Worm (Caenorhabditis elegans) whole organism, young adult: ENCODE data around the gene grp-1.

Source experiments
- B0035.1 ChIP-seq: sonication (generic microtip); optimal IDR thresholded peaks from 2 replicates; lab custom pipeline; 2016; ENCODE audit warnings: missing genetic modification characterization, mild to moderate bottlenecking, missing compliant biosample characterization, missing genotype, missing genetic modification reagents
- F10E7.11 ChIP-seq: sonication (generic microtip); optimal IDR thresholded peaks from 2 replicates; lab custom pipeline; 2017; ENCODE audit warnings: mild to moderate bottlenecking, missing genetic modification characterization, moderate library complexity, missing compliant biosample characterization
- F23B12.7 ChIP-seq: sonication (generic microtip); optimal IDR thresholded peaks from 2 replicates; lab custom pipeline; 2017; ENCODE audit warnings: missing genetic modification characterization, mild to moderate bottlenecking, missing compliant biosample characterization, antibody characterized with exemption, moderate library complexity; ENCODE audit not compliant: insufficient read depth
- F37B4.10 ChIP-seq: fragments of 200-800 bp; sonication (Bioruptor generic); IDR thresholded peaks from 2 replicates; pipeline ENCODE4 v1.3.6; 2022; ENCODE audit warnings: missing genetic modification characterization, missing compliant biosample characterization
- F39B2.1 ChIP-seq: fragments of 200-800 bp; sonication (Bioruptor generic); IDR thresholded peaks from 2 replicates; pipeline ENCODE4 v1.3.6; 2022; ENCODE audit warnings: missing genetic modification reagents, missing genetic modification characterization, missing compliant biosample characterization
- F49E8.2 ChIP-seq: sonication (generic microtip); optimal IDR thresholded peaks from 3 replicates; lab custom pipeline; 2017; ENCODE audit warnings: missing genetic modification characterization, mild to moderate bottlenecking, missing compliant biosample characterization, antibody characterized with exemption, moderate library complexity; ENCODE audit not compliant: insufficient read depth
- F52B5.7 ChIP-seq: sonication (generic microtip); optimal IDR thresholded peaks from 2 replicates; lab custom pipeline; 2016; ENCODE audit warnings: mild to moderate bottlenecking, missing genetic modification characterization, missing compliant biosample characterization
- F55B11.4 ChIP-seq: sonication (generic microtip); optimal IDR thresholded peaks from 2 replicates; lab custom pipeline; 2016; ENCODE audit warnings: missing compliant biosample characterization, missing genetic modification characterization, borderline replicate concordance; ENCODE audit not compliant: insufficient read depth
- K11D2.4 ChIP-seq: fragments of 200-800 bp; sonication (Bioruptor generic); IDR thresholded peaks from 2 replicates; pipeline ENCODE4 v1.3.6; 2022; ENCODE audit warnings: missing genetic modification reagents, missing genetic modification characterization, missing compliant biosample characterization
- T07F8.4 ChIP-seq: sonication (generic microtip); optimal IDR thresholded peaks from 2 replicates; lab custom pipeline; 2016; ENCODE audit warnings: mild to moderate bottlenecking, missing genetic modification characterization, moderate library complexity, missing compliant biosample characterization
- Y53F4B.3 ChIP-seq: fragments of 200-800 bp; sonication (Bioruptor generic); IDR thresholded peaks from 2 replicates; pipeline ENCODE4 v1.3.6; 2022; ENCODE audit warnings: missing genetic modification reagents, missing genetic modification characterization, missing compliant biosample characterization
- Y56A3A.18 ChIP-seq: fragments of 200-800 bp; sonication (Bioruptor generic); IDR thresholded peaks from 2 replicates; pipeline ENCODE4 v1.3.6; 2022; ENCODE audit warnings: missing genetic modification reagents, missing genetic modification characterization, missing compliant biosample characterization
- Y79H2A.3 ChIP-seq: fragments of 200-800 bp; sonication (Bioruptor generic); conservative IDR thresholded peaks from 2 replicates; pipeline ENCODE4 v1.3.6; 2022; ENCODE audit warnings: missing genetic modification reagents, missing genetic modification characterization, missing compliant biosample characterization
- ZK185.1 ChIP-seq: sonication (generic microtip); optimal IDR thresholded peaks from 2 replicates; lab custom pipeline; 2016; ENCODE audit warnings: mild to moderate bottlenecking, missing genetic modification characterization, missing compliant biosample characterization; ENCODE audit not compliant: poor library complexity, severe bottlenecking
- aptf-2 ChIP-seq: fragments of 200-800 bp; sonication (Bioruptor generic); conservative IDR thresholded peaks from 2 replicates; pipeline ENCODE4 v1.3.6; 2022; ENCODE audit warnings: missing genetic modification reagents, missing genetic modification characterization, missing compliant biosample characterization
- ccch-3 ChIP-seq: fragments of 200-800 bp; sonication (Bioruptor generic); optimal IDR thresholded peaks from 2 replicates; lab custom pipeline; 2018; ENCODE audit warnings: mild to moderate bottlenecking, missing genetic modification characterization, missing compliant biosample characterization
- cebp-1 ChIP-seq, 2 experiments: fragments of 200-800 bp in 1 of 2; sonication (Bioruptor generic) in 1 of 2; sonication (generic microtip) in 1 of 2; IDR thresholded peaks in 1 of 2; optimal IDR thresholded peaks in 1 of 2; 2 replicates each; pipeline versions ENCODE4 v1.3.6 to Lab custom; 2017 to 2022; ENCODE audit warnings: missing compliant biosample characterization in 2 of 2, missing genetic modification characterization in 2 of 2, mild to moderate bottlenecking in 1 of 2, missing genetic modification reagents in 1 of 2, moderate library complexity in 1 of 2
- cebp-2 ChIP-seq: fragments of 200-800 bp; sonication (Bioruptor generic); IDR thresholded peaks from 2 replicates; pipeline ENCODE4 v1.3.6; 2022; ENCODE audit warnings: missing genetic modification characterization, missing compliant biosample characterization
- ceh-79 ChIP-seq: sonication (generic microtip); optimal IDR thresholded peaks from 2 replicates; lab custom pipeline; 2017; ENCODE audit warnings: mild to moderate bottlenecking, missing genetic modification characterization, missing compliant biosample characterization
- dox-1 ChIP-seq: fragments of 200-800 bp; sonication (Bioruptor generic); IDR thresholded peaks from 2 replicates; pipeline ENCODE4 v1.3.6; 2022; ENCODE audit warnings: missing genetic modification reagents, missing genetic modification characterization, missing compliant biosample characterization
- egl-18 ChIP-seq: fragments of 200-800 bp; sonication (Bioruptor generic); IDR thresholded peaks from 2 replicates; pipeline ENCODE4 v1.3.6; 2022; ENCODE audit warnings: missing genetic modification reagents, missing genetic modification characterization, missing compliant biosample characterization
- ets-4 ChIP-seq: fragments of 200-800 bp; sonication (Bioruptor generic); optimal IDR thresholded peaks from 2 replicates; lab custom pipeline; 2018; ENCODE audit warnings: mild to moderate bottlenecking, missing genetic modification characterization, missing compliant biosample characterization
- fkh-3 ChIP-seq: sonication (generic microtip); optimal IDR thresholded peaks from 2 replicates; lab custom pipeline; 2016; ENCODE audit warnings: mild to moderate bottlenecking, missing genetic modification characterization, missing compliant biosample characterization
- gei-17 ChIP-seq: fragments of 200-800 bp; sonication (Bioruptor generic); optimal IDR thresholded peaks from 2 replicates; lab custom pipeline; 2018; ENCODE audit warnings: mild to moderate bottlenecking, missing genetic modification characterization, missing compliant biosample characterization
- hlh-12 ChIP-seq: sonication (generic microtip); optimal IDR thresholded peaks from 2 replicates; lab custom pipeline; 2016; ENCODE audit warnings: missing genetic modification characterization, missing compliant biosample characterization
- let-607 ChIP-seq, 2 experiments: fragments of 200-800 bp in 1 of 2; sonication (Bioruptor generic) in 1 of 2; sonication (generic microtip) in 1 of 2; optimal IDR thresholded peaks; 2 replicates each; lab custom pipeline; 2016 to 2018; ENCODE audit warnings: mild to moderate bottlenecking in 2 of 2, missing compliant biosample characterization in 2 of 2, missing genetic modification characterization in 2 of 2, moderate library complexity in 2 of 2, missing genotype in 1 of 2
- lsy-27 ChIP-seq: sonication (generic microtip); optimal IDR thresholded peaks from 2 replicates; lab custom pipeline; 2017; ENCODE audit warnings: missing genetic modification characterization, mild to moderate bottlenecking, missing compliant biosample characterization, antibody characterized with exemption, missing genotype, borderline replicate concordance; ENCODE audit not compliant: insufficient read depth
- madf-10 ChIP-seq: sonication (generic microtip); optimal IDR thresholded peaks from 2 replicates; lab custom pipeline; 2016; ENCODE audit warnings: mild to moderate bottlenecking, missing genetic modification characterization, missing compliant biosample characterization
- madf-3 ChIP-seq: fragments of 200-800 bp; sonication (Bioruptor generic); IDR thresholded peaks from 2 replicates; pipeline ENCODE4 v1.3.6; 2022; ENCODE audit warnings: missing genetic modification reagents, missing genetic modification characterization, missing compliant biosample characterization
- madf-8 ChIP-seq: fragments of 200-800 bp; sonication (Bioruptor generic); conservative IDR thresholded peaks from 2 replicates; pipeline ENCODE4 v1.3.6; 2022; ENCODE audit warnings: missing genetic modification reagents, missing genetic modification characterization, missing compliant biosample characterization
- mcd-1 ChIP-seq: fragments of 200-800 bp; sonication (Bioruptor generic); IDR thresholded peaks from 2 replicates; pipeline ENCODE4 v1.3.6; 2022; ENCODE audit warnings: missing genetic modification reagents, missing genetic modification characterization, missing compliant biosample characterization
- mes-4 ChIP-seq: sonication (generic microtip); optimal IDR thresholded peaks from 2 replicates; lab custom pipeline; 2016; ENCODE audit warnings: missing genotype, missing genetic modification characterization, missing compliant biosample characterization
- mxl-1 ChIP-seq: sonication (generic microtip); optimal IDR thresholded peaks from 2 replicates; lab custom pipeline; 2016; ENCODE audit warnings: missing genetic modification characterization, missing compliant biosample characterization
- nhr-27 ChIP-seq: fragments of 200-800 bp; sonication (Bioruptor generic); optimal IDR thresholded peaks from 2 replicates; lab custom pipeline; 2018; ENCODE audit warnings: mild to moderate bottlenecking, missing genetic modification characterization, moderate library complexity, missing compliant biosample characterization
- pbrm-1 ChIP-seq: fragments of 200-800 bp; sonication (Bioruptor generic); IDR thresholded peaks from 2 replicates; pipeline ENCODE4 v1.3.6; 2022; ENCODE audit warnings: missing genetic modification reagents, missing genetic modification characterization, missing compliant biosample characterization
- rec-8 ChIP-seq, 2 experiments: sonication (generic microtip); optimal IDR thresholded peaks; 2 replicates each; lab custom pipeline; 2016; ENCODE audit warnings: mild to moderate bottlenecking in 2 of 2, missing genetic modification characterization in 2 of 2, missing genetic modification reagents in 2 of 2, missing genotype in 2 of 2, missing biosample characterization in 1 of 2, missing compliant biosample characterization in 1 of 2, moderate library complexity in 1 of 2
- sea-2 ChIP-seq: fragments of 200-800 bp; sonication (Bioruptor generic); IDR thresholded peaks from 2 replicates; pipeline ENCODE4 v1.3.6; 2022; ENCODE audit warnings: missing genetic modification characterization, missing compliant biosample characterization
- snpc-1.1 ChIP-seq: sonication (generic microtip); optimal IDR thresholded peaks from 2 replicates; lab custom pipeline; 2017; ENCODE audit warnings: missing genetic modification characterization, mild to moderate bottlenecking, missing compliant biosample characterization, antibody characterized with exemption, moderate library complexity, missing genotype, missing genetic modification reagents; ENCODE audit not compliant: insufficient read depth
- snpc-1.3 ChIP-seq: sonication (generic microtip); optimal IDR thresholded peaks from 2 replicates; lab custom pipeline; 2017; ENCODE audit warnings: missing genetic modification characterization, mild to moderate bottlenecking, missing compliant biosample characterization, antibody characterized with exemption, moderate library complexity, missing genotype, missing genetic modification reagents; ENCODE audit not compliant: insufficient read depth
- tlf-1 ChIP-seq: fragments of 200-800 bp; sonication (Bioruptor generic); optimal IDR thresholded peaks from 2 replicates; lab custom pipeline; 2018; ENCODE audit warnings: mild to moderate bottlenecking, missing genetic modification characterization, missing compliant biosample characterization
- unc-62 ChIP-seq: fragments of 150-350 bp; optimal IDR thresholded peaks from 2 replicates; lab custom pipeline; 2014; ENCODE audit warnings: missing biosample characterization, missing genetic modification reagents, missing genetic modification characterization
- xnd-1 ChIP-seq: sonication (generic microtip); optimal IDR thresholded peaks from 2 replicates; lab custom pipeline; 2016; ENCODE audit warnings: missing genotype, missing genetic modification reagents, missing genetic modification characterization, missing compliant biosample characterization
- zfh-2 ChIP-seq: fragments of 200-800 bp; sonication (Bioruptor generic); conservative IDR thresholded peaks from 2 replicates; pipeline ENCODE4 v1.3.6; 2022; ENCODE audit warnings: missing genetic modification reagents, missing genetic modification characterization, missing compliant biosample characterization
- ztf-25 ChIP-seq: fragments of 200-800 bp; sonication (Bioruptor generic); IDR thresholded peaks from 2 replicates; pipeline ENCODE4 v1.3.6; 2022; ENCODE audit warnings: missing genetic modification reagents, missing genetic modification characterization, missing compliant biosample characterization
- ztf-28 ChIP-seq: fragments of 200-800 bp; sonication (Bioruptor generic); IDR thresholded peaks from 2 replicates; pipeline ENCODE4 v1.3.6; 2022; ENCODE audit warnings: missing genetic modification reagents, missing genetic modification characterization, missing compliant biosample characterization
- ztf-6 ChIP-seq: fragments of 200-800 bp; sonication (Bioruptor generic); IDR thresholded peaks from 2 replicates; pipeline ENCODE4 v1.3.6; 2022; ENCODE audit warnings: missing genetic modification reagents, missing genetic modification characterization, missing compliant biosample characterization

The grp-1 gene

DNA sequence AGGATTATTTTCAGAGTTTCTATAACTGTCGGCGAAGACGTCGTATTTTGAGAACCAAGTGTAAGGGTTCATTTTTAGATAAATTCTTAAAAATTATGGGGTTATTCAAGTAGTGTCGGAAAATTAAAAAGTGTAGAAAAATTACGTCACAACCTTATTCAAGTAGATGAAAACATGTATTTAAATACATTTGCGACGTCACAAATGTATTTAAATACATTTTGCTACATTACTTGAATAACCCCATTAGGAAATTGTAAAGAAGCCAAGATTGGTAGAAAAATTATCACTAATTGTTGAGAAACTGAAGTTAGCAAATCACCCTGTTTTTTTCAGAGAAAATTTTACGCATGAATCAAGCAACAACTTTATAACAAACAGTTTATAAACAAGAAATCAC, 43.7 kb downstream of the grp-1 start (continued):
- TF ChIP-seq madf-8 (GFP tag; lab: Robert Waterston, UW) (0 out of 2 replicates have a peak, but pooled peaks have one; percentile 9), mes-4 (no peak), mcd-1 (GFP tag; lab: Robert Waterston, UW) (0 out of 2 replicates have a peak, but pooled peaks have one; percentile 9), fkh-3 (no peak), unc-62 (no peak), T07F8.4 (tag; lab: Kevin White, UChicago) (no peak), F10E7.11 (tag; lab: Kevin White, UChicago) (no peak), ccch-3 (GFP tag; lab: Kevin White, UChicago) (no peak), F55B11.4 (tag; lab: Kevin White, UChicago) (no peak), aptf-2 (GFP tag; lab: Robert Waterston, UW) (no peak), Y79H2A.3 (GFP tag; lab: Robert Waterston, UW) (no peak), tlf-1 (GFP tag; lab: Kevin White, UChicago) (peak; percentile 39), hlh-12 (no peak), snpc-1.3 (tag; lab: Kevin White, UChicago) (no peak), ztf-28 (GFP tag; lab: Robert Waterston, UW) (no peak), pbrm-1 (GFP tag; lab: Robert Waterston, UW) (no peak), cebp-2 (GFP tag; lab: Robert Waterston, UW) (no peak), F23B12.7 (tag; lab: Kevin White, UChicago) (no peak), lsy-27 (no peak), F49E8.2 (peak; percentile 67), madf-10 (tag; lab: Kevin White, UChicago) (no peak), let-607 (tag; optimal IDR thresholded peaks at IDR 0.05; lab: Kevin White, UChicago) (no peak), gei-17 (GFP tag; lab: Kevin White, UChicago) (no peak), Y56A3A.18 (0 out of 2 replicates have a peak, but pooled peaks have one; percentile 54), ztf-25 (GFP tag; lab: Robert Waterston, UW) (no peak), rec-8 (tag; optimal IDR thresholded peaks at IDR 0.05; lab: Kevin White, UChicago) (peak in 1 of 2 experiments; percentile 5), cebp-1 (GFP tag; IDR thresholded peaks at IDR 0.05; lab: Robert Waterston, UW) (no peak), cebp-1 (tag; optimal IDR thresholded peaks at IDR 0.05; lab: Kevin White, UChicago) (peak; percentile 6), xnd-1 (no peak), ets-4 (GFP tag; lab: Kevin White, UChicago) (no peak), mxl-1 (tag; lab: Kevin White, UChicago) (no peak), ceh-79 (no peak), ztf-6 (GFP tag; lab: Robert Waterston, UW) (no peak), dox-1 (no peak), sea-2 (GFP tag; lab: Robert Waterston, UW) (no peak), nhr-27 (tag; lab: Kevin White, UChicago) (no peak), F37B4.10 (GFP tag; lab: Robert Waterston, UW) (no peak), F39B2.1 (peak; percentile 78; the same call in 1 of the 2 replicates), F52B5.7 (tag; lab: Kevin White, UChicago) (no peak), madf-3 (GFP tag; lab: Robert Waterston, UW) (peak; percentile 74; the same call in 1 of the 2 replicates), B0035.1 (tag; lab: Kevin White, UChicago) (no peak), zfh-2 (GFP tag; lab: Robert Waterston, UW) (no peak), Y53F4B.3 (no peak), snpc-1.1 (tag; lab: Kevin White, UChicago) (no peak), egl-18 (GFP tag; lab: Robert Waterston, UW) (no peak), K11D2.4 (no peak), ZK185.1 (tag; lab: Kevin White, UChicago) (no peak)
